Worm (Caenorhabditis elegans) whole organism, L4/young adult: ENCODE measurements around the gene T16G12.12.

ENCODE experiments used
- W03F9.2 ChIP-seq: fragments of 150-350 bp; optimal IDR thresholded peaks from 2 replicates; lab custom pipeline; 2014; ENCODE audit warnings: missing biosample characterization, missing genetic modification characterization
- dao-5 ChIP-seq: sonication (generic microtip); optimal IDR thresholded peaks from 2 replicates; lab custom pipeline; 2016; ENCODE audit warnings: missing genotype, missing genetic modification characterization, moderate library complexity, missing compliant biosample characterization
- him-1 ChIP-seq: sonication (generic microtip); optimal IDR thresholded peaks from 2 replicates; lab custom pipeline; 2016; ENCODE audit warnings: missing genotype, missing genetic modification reagents, missing genetic modification characterization, missing compliant biosample characterization

The T16G12.12 gene

ce11 chrIII:10085103-10085502, 31.7 kb downstream of the T16G12.12 start, which contains the start of gene T16H12.13:
Gene T16H12.13 (plus strand): TSS chrIII:10085403.
- TF ChIP-seq W03F9.2 (tag; lab: Kevin White, UChicago) (no peak), dao-5 (no peak), him-1 (no peak)

DNA sequence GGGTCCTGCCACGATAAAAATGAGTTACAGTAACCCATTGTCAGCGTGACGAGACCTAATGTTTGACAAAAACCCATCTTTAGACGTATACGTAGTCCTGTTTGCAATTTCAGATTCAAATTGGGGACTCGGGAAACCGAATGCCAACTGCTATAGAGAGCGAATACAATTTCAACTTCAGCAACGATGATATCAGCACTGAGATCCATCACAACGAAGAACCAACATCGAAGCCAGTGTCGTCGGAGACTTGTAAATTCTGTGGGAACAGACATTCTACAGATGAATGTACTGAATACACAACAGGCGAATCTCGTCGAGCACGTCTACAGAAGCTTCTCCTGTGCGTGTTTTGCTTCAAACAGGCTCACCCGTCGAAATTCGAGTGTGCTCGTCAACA, 32.2 kb downstream of the T16G12.12 start:
- TF ChIP-seq him-1: no peak
- TF ChIP-seq W03F9.2 (tag; lab: Kevin White, UChicago): no peak
- TF ChIP-seq dao-5: no peak

DNA sequence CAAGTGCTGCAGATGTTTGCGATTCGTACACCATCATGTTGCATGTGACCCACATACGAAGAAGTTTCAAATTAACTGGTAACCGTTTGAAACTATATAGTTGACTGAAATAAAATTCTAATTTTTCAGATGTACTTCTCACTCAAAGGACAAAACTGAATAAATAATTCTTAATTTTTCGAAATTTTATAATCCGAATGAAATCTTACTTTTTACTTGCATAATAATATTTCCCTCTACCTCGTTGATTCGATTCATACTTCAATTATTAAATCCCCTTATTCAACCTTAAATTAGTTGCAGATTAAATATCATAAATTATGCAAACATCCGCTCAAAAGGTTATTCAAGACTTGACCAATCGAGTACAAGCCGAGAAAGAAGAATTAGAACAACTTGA, 32.6 kb downstream of the T16G12.12 start, which contains the start of gene T16H12.2:
Gene T16H12.2, plus strand, starts transcription at position 301 of the 400 bp plus-strand sequence.
- TF ChIP-seq dao-5 (no peak), him-1 (no peak), W03F9.2 (tag; lab: Kevin White, UChicago) (no peak)

ce11 chrIII:10088508-10088981, 35.1 kb downstream of the T16G12.12 start, which contains the start of gene hal-2:
Gene hal-2 (minus strand): TSS chrIII:10088931.
- no peak for TF ChIP-seq W03F9.2 (tag; lab: Kevin White, UChicago)
- no peak for TF ChIP-seq dao-5
- no peak for TF ChIP-seq him-1

DNA sequence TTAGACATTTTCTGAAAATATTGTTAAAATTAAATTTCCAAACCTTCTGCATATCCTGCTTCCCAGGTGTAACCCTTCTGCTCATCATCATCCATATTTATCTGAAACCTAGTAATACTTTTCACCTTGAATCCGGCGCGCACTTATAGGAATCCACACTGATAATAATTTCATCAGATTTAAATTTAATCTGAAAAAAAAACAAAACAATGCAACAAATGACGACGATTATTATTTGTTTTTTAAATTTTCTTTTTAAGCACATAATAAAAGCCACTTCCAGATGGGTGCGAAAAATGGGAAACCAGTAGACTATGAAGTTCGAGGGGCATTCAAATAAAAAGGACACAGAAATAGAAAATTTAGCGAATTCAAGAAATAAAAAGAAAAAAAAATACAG, 37.3 kb downstream of the T16G12.12 start, which contains the start of gene gtf-2H2C:
Gene gtf-2H2C, minus strand, starts transcription at position 101 of the 400 bp plus-strand sequence.
- TF ChIP-seq him-1 (no peak), W03F9.2 (tag; lab: Kevin White, UChicago) (no peak), dao-5 (no peak)

DNA sequence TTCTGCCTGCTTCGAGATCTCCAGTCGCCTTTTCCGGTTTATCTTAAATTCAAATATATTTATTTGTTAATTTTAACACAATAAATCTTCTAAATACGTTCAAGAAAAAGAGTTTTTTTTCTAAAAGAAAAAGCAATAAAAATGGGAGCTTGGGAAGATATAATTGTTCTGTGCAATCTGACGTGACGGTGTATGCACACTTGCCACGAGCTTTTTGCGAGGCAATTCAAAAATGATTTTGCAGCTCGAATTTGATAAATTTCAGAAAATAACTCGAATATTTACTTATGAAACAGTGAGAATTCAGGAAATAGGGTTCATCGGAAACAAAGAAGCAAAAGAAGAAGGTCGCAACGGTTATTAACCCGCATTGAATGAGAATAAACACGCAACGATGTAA, 39.7 kb downstream of the T16G12.12 start:
- TF ChIP-seq dao-5 (no peak), him-1 (no peak), W03F9.2 (tag; lab: Kevin White, UChicago) (no peak)

DNA sequence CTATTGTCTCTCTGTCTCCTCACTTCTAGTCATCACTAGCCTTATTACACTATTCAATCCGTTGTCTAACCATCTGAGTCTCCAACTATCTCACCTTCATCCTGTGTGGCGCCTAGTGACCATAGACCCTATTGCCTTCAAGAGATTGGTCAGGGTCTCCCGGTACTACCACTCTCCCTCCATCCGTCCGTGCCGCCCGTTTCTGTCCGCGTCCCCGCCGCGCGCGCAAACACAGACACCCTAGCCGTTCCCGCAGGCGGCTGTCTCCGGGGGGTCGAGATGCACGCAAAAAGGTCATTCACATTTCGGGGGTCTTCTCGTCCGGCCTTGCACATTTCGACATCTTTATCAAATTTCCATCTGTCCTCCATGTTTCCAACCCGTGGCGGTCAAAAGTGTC, 41.1 kb downstream of the T16G12.12 start:
- no peak for TF ChIP-seq dao-5
- no peak for TF ChIP-seq him-1
- TF ChIP-seq W03F9.2 (tag; lab: Kevin White, UChicago): no peak

ce11 chrIII:10095377-10095776, 42.0 kb downstream of the T16G12.12 start:
- TF ChIP-seq dao-5: no peak
- no peak for TF ChIP-seq W03F9.2 (tag; lab: Kevin White, UChicago)

ce11 chrIII:10096525-10096972, 43.1 kb downstream of the T16G12.12 start:
- TF ChIP-seq him-1: peak; percentile 39
- TF ChIP-seq W03F9.2 (tag; lab: Kevin White, UChicago): peak; percentile 66
- TF ChIP-seq dao-5: no peak

ce11 chrIII:10097981-10098380, 44.6 kb downstream of the T16G12.12 start, which contains the start of gene spop-1:
Gene spop-1 (minus strand): TSS chrIII:10098081.
- TF ChIP-seq W03F9.2 (tag; lab: Kevin White, UChicago) (no peak), dao-5 (no peak)

ce11 chrIII:10101352-10101751, 47.9 kb downstream of the T16G12.12 start, which contains the start of gene kel-10:
Gene kel-10 (minus strand): TSS chrIII:10101452.
- TF ChIP-seq him-1 (no peak), W03F9.2 (tag; lab: Kevin White, UChicago) (no peak), dao-5 (no peak)

DNA sequence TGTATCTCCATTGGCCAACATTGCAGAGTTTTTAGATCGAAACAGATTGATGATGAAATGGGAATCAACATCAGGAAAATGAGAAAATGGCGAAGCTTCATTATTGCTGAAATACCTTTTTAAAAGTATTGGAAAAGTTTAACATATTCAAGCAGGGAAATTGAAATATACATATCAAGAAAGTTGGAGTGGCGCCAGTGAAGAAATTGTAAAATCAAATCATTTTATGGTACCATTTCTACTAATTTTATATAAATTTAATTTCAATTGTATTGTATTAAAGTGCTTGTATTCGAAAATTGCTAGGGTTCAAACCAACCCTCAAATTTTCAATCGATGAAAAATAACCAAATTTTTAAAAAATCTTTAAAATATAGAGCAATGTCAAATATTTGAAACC, 53.0 kb downstream of the T16G12.12 start, which contains the start of gene srt-55:
Gene srt-55, minus strand, starts transcription at position 101 of the 400 bp plus-strand sequence.
- TF ChIP-seq W03F9.2 (tag; lab: Kevin White, UChicago): no peak
- TF ChIP-seq him-1: no peak
- no peak for TF ChIP-seq dao-5

DNA sequence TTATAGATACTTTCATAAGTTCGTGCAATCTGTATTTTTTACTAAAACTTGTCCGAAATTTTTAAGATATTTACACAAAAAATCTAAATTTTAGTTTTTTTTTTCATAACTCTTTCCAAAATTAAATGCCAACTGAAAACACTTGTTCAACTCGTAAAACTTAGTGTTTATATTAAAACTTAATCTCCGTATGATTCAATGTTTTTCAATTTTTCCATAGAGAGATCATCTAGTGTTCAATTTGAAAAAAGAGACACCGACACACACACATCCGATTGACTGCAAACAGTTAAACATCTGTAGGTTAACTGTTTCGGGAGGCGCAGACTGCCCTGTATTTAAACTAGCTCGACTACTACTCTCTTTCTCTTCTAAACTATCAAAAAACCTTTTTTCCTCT, 55.6 kb downstream of the T16G12.12 start, which contains the start of gene T16H12.9:
Gene T16H12.9, plus strand, starts transcription at position 301 of the 400 bp plus-strand sequence.
- TF ChIP-seq W03F9.2 (tag; lab: Kevin White, UChicago) (no peak), dao-5 (no peak), him-1 (no peak)

DNA sequence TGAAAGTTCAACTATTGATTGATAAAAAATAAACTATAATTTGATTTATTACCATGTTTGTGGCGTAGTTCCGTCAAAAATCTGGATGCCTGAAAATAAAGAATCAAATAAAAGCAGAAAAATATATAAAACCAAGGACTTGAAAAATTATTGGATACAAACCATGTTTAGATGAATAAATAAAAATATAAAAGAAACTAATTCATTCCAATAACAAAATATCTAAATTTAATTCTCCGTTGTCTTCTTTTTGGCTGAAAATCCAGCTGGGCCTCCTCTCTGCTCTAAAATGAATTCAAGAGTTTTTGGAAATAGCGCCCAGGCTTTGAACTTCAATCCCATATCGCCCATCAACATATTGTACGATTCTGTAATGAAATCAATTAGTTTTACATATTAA, 59.5 kb downstream of the T16G12.12 start, which contains the start of gene vps-29:
Gene vps-29, minus strand, starts transcription at position 101 of the 400 bp plus-strand sequence.
- TF ChIP-seq dao-5: no peak
- no peak for TF ChIP-seq him-1
- no peak for TF ChIP-seq W03F9.2 (tag; lab: Kevin White, UChicago)
